Fruit fly (Drosophila melanogaster): ENCODE measurements around the gene MCTS1.

DNA sequence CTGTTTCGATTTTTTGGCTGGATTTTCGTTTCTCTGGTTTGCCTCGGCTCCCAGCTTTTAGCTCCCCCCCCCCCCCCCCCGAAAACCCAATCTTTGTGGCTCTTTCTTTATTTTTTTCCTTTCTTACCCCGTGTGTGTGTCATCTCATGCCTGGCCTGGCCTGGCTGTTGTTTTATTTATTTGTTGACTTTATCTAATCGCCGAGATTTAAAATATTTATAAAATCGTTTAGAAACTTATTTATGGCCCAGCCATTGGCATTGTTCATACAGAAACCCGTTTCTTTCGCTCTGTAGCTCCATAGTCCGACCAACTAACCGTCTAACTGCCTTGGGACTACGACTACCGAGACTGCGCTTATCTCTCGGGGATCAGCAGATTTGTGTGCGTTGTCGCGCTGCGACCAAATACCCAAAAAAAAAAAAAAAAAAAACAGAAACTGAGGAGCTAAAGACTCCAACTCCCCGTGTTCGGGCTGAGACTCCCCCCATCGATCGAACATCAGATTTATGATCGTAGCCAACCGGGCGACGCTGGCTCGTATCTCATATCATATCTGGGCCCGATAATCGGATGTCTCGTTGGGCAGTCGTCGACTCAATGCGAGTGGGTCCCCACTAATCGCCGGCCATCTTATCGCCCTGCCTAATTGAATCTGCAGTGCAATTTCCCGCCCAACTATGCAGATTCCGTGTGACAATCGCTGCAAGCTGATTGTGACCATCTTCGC lies 27.0 kb upstream of the MCTS1 start:
- no peak for TF ChIP-seq CG8478 (optimal IDR thresholded peaks at IDR 0.05)
- no peak for TF ChIP-seq CTCF (optimal IDR thresholded peaks at IDR 0.05)
